Worm (Caenorhabditis elegans): Measurements from ENCODE around the gene F38B7.3.
A peak's percentile ranks its signal among the peaks of the same experiment; 100 is the strongest.

The F38B7.3 gene

ce11 chrV:11531100-11531499 lies 17.8 kb upstream of the F38B7.3 start (continued):
- TF ChIP-seq attf-4 (tag; optimal IDR thresholded peaks at IDR 0.05) (no peak), mes-2 (tag; optimal IDR thresholded peaks at IDR 0.05; ENCODE audit: poor library complexity, severe bottlenecking) (peak; percentile 3), Y48G9A.11 (GFP tag; IDR thresholded peaks at IDR 0.05) (no peak), lir-3 (tag; optimal IDR thresholded peaks at IDR 0.05) (no peak), dmd-9 (GFP tag; IDR thresholded peaks at IDR 0.05) (no peak), lim-7 (GFP tag; IDR thresholded peaks at IDR 0.05) (no peak), tag-97 (GFP tag; IDR thresholded peaks at IDR 0.05) (no peak), dmd-8 (GFP tag; IDR thresholded peaks at IDR 0.05) (no peak), nhr-237 (tag; optimal IDR thresholded peaks at IDR 0.05) (no peak), egl-43 (GFP tag; IDR thresholded peaks at IDR 0.05) (no peak), ZK337.2 (GFP tag; IDR thresholded peaks at IDR 0.05) (no peak), snpc-1.2 (GFP tag; IDR thresholded peaks at IDR 0.05) (no peak), spr-3 (GFP tag; optimal IDR thresholded peaks at IDR 0.05) (no peak), fkh-10 (GFP tag; optimal IDR thresholded peaks at IDR 0.05) (no peak), php-3 (GFP tag; IDR thresholded peaks at IDR 0.05) (no peak), nhr-11 (tag; optimal IDR thresholded peaks at IDR 0.05) (no peak), snpc-4 (tag; optimal IDR thresholded peaks at IDR 0.05) (no peak), ceh-44 (GFP tag; IDR thresholded peaks at IDR 0.05) (no peak), ceh-32 (tag; optimal IDR thresholded peaks at IDR 0.05; ENCODE audit: poor library complexity) (no peak), madf-5 (GFP tag; IDR thresholded peaks at IDR 0.05) (no peak), mxl-3 (GFP tag; optimal IDR thresholded peaks at IDR 0.05) (no peak), nhr-48 (tag; optimal IDR thresholded peaks at IDR 0.05) (no peak), nhr-28 (tag; optimal IDR thresholded peaks at IDR 0.05) (peak; percentile 51), duxl-1 (tag; optimal IDR thresholded peaks at IDR 0.05; ENCODE audit: poor library complexity) (no peak), sdz-12 (GFP tag; optimal IDR thresholded peaks at IDR 0.05) (no peak), mdl-1 (tag; optimal IDR thresholded peaks at IDR 0.05) (peak in 1 of 2 experiments; percentile 7), nhr-102 (tag; optimal IDR thresholded peaks at IDR 0.05) (no peak), nhr-6 (tag; optimal IDR thresholded peaks at IDR 0.05) (no peak), unc-62 (GFP tag; optimal IDR thresholded peaks at IDR 0.05 in 1 of 2) (peak in 1 of 2 experiments; percentile 48), unc-62 (tag; optimal IDR thresholded peaks at IDR 0.05) (no peak), skn-1 (tag; optimal IDR thresholded peaks at IDR 0.05) (no peak), zip-2 (tag; optimal IDR thresholded peaks at IDR 0.05) (no peak), nhr-41 (GFP tag; IDR thresholded peaks at IDR 0.05) (no peak), ceh-28 (tag; optimal IDR thresholded peaks at IDR 0.05) (no peak), lin-1 (GFP tag; IDR thresholded peaks at IDR 0.05) (no peak), aha-1 (tag) (no peak), lin-29 (GFP tag; IDR thresholded peaks at IDR 0.05) (peak; percentile 50; the same call in 1 of the 2 replicates), hlh-11 (tag; optimal IDR thresholded peaks at IDR 0.05) (peak; percentile 38), nhr-76 (tag; optimal IDR thresholded peaks at IDR 0.05) (no peak), daf-16 (GFP tag; optimal IDR thresholded peaks at IDR 0.05) (no peak), daf-16 (tag; optimal IDR thresholded peaks at IDR 0.05) (no peak), ceh-62 (tag; optimal IDR thresholded peaks at IDR 0.05) (no peak), F37D6.2 (tag; optimal IDR thresholded peaks at IDR 0.05) (no peak), D1046.2 (GFP tag; IDR thresholded peaks at IDR 0.05) (no peak), ztf-7 (tag; optimal IDR thresholded peaks at IDR 0.05) (no peak), egl-27 (tag; optimal IDR thresholded peaks at IDR 0.05) (no peak), Y105C5A.15 (GFP tag; IDR thresholded peaks at IDR 0.05) (no peak), lsy-2 (tag; optimal IDR thresholded peaks at IDR 0.05) (peak; percentile 14 to 59), ztf-11 (tag; optimal IDR thresholded peaks at IDR 0.05) (no peak), ces-1 (GFP tag; optimal IDR thresholded peaks at IDR 0.05) (no peak), F44E2.7 (GFP tag; IDR thresholded peaks at IDR 0.05) (no peak), hlh-30 (tag; optimal IDR thresholded peaks at IDR 0.05; ENCODE audit: insufficient read depth) (peak; percentile 82), cey-2 (tag; optimal IDR thresholded peaks at IDR 0.05; ENCODE audit: borderline replicate concordance, insufficient read depth) (no peak)

All from whole organism, L4 larva.